Fruit fly (Drosophila melanogaster) whole organism: ENCODE results near the gene FucTB.

Source experiments
- Dll ChIP-seq: fragments of >200 bp; optimal IDR thresholded peaks from 2 replicates; lab custom pipeline; 2017
- EcR ChIP-seq, 2 experiments: fragments of >200 bp; optimal IDR thresholded peaks; 2 replicates each; lab custom pipeline; 2017; ENCODE audit warnings: missing biosample characterization in 2 of 2, missing genetic modification characterization in 2 of 2, missing genetic modification reagents in 2 of 2
- psq ChIP-seq: fragments of >200 bp; optimal IDR thresholded peaks from 2 replicates; lab custom pipeline; 2017
- usp ChIP-seq: fragments of >200 bp; optimal IDR thresholded peaks from 2 replicates; lab custom pipeline; 2017; ENCODE audit warnings: missing biosample characterization, missing genetic modification characterization, mixed read lengths

dm6 chr2L:9437216-9437715, 6.4 kb upstream of the FucTB start, which contains the start of gene numb:
- no peak for TF ChIP-seq EcR (GFP tag; optimal IDR thresholded peaks at IDR 0.05; lab: Kevin White, UChicago)
- TF ChIP-seq psq (lab: Kevin White, UChicago): no peak
- TF ChIP-seq usp (GFP tag; lab: Kevin White, UChicago): no peak
- no peak for TF ChIP-seq Dll (lab: Kevin White, UChicago)
